Fruit fly (Drosophila melanogaster) whole organism, wandering third instar larva: ENCODE results near the gene Irp-1A.

Experiments
- Dfd ChIP-seq: fragments of >200 bp; optimal IDR thresholded peaks from 2 replicates; lab custom pipeline; 2017; ENCODE audit warnings: missing biosample characterization, missing genetic modification characterization
- GATAd ChIP-seq: sonication (Bioruptor generic); optimal IDR thresholded peaks from 2 replicates; lab custom pipeline; 2016; ENCODE audit warnings: missing biosample characterization, missing genetic modification characterization
- Hr78 ChIP-seq: fragments of >200 bp; optimal IDR thresholded peaks from 2 replicates; lab custom pipeline; 2017; ENCODE audit warnings: missing biosample characterization, missing genetic modification characterization
- Jra ChIP-seq: sonication (Bioruptor generic); optimal IDR thresholded peaks from 2 replicates; lab custom pipeline; 2016; ENCODE audit warnings: missing biosample characterization, missing genetic modification characterization
- N ChIP-seq: fragments of >200 bp; optimal IDR thresholded peaks from 2 replicates; lab custom pipeline; 2018; ENCODE audit warnings: missing biosample characterization, missing external identifiers, missing genetic modification characterization
- OdsH ChIP-seq: fragments of 200-800 bp; sonication (Bioruptor generic); optimal IDR thresholded peaks from 2 replicates; lab custom pipeline; 2016; ENCODE audit warnings: missing biosample characterization, mild to moderate bottlenecking, missing genetic modification characterization
- foxo ChIP-seq, 2 experiments: fragments of 200-800 bp; sonication (Bioruptor generic); optimal IDR thresholded peaks; 2 replicates in 1 of 2; 3 replicates in 1 of 2; lab custom pipeline; 2016 to 2017; ENCODE audit warnings: missing biosample characterization in 2 of 2, missing genetic modification characterization in 2 of 2
- fru ChIP-seq: fragments of 200-800 bp; sonication (Bioruptor generic); optimal IDR thresholded peaks from 3 replicates; lab custom pipeline; 2016; ENCODE audit warnings: missing biosample characterization, mild to moderate bottlenecking, missing genetic modification characterization
- h ChIP-seq: fragments of 200-800 bp; sonication (Bioruptor generic); optimal IDR thresholded peaks from 3 replicates; lab custom pipeline; 2016; ENCODE audit warnings: missing biosample characterization, mild to moderate bottlenecking, missing genetic modification characterization
- psq ChIP-seq: fragments of 200-800 bp; sonication (Bioruptor generic); optimal IDR thresholded peaks from 3 replicates; lab custom pipeline; 2017; ENCODE audit warnings: missing biosample characterization, mild to moderate bottlenecking, missing genetic modification characterization, moderate library complexity
- sage ChIP-seq: fragments of 200-800 bp; sonication (Bioruptor generic); optimal IDR thresholded peaks from 2 replicates; lab custom pipeline; 2016; ENCODE audit warnings: missing biosample characterization, mild to moderate bottlenecking, missing genetic modification characterization

DNA sequence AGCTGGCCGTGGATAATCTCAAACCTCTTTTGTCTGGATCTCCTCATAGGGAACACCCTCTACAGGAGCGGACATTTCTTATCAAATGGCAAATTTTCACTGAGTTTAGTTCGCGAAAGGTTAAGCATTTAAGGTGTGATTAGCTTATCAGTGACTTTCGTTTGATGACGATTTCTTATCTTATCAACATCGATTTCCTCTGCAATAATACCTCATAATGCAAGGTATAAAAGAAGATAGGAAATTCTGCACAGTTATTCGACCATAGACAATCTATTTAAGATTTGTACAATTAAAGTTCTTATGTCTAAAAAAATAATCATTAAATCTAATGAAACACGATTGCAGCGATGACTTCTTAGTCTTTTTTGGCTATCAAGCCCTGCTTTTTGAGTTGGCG is 9.4 kb upstream of the Irp-1A start, which contains the start of gene Takl2:
- TF ChIP-seq Jra (GFP tag; lab: Kevin White, UChicago) = no peak
- TF ChIP-seq foxo (GFP tag; optimal IDR thresholded peaks at IDR 0.05; lab: Kevin White, UChicago) = no peak
- TF ChIP-seq GATAd (GFP tag; lab: Kevin White, UChicago) = no peak
- no peak for TF ChIP-seq fru
- TF ChIP-seq N (GFP tag; lab: Kevin White, UChicago) = no peak
- TF ChIP-seq Dfd (GFP tag; lab: Kevin White, UChicago) = no peak
- TF ChIP-seq OdsH (GFP tag; lab: Kevin White, UChicago) = no peak
- TF ChIP-seq psq (GFP tag; lab: Kevin White, UChicago) = no peak
- TF ChIP-seq sage = no peak
- TF ChIP-seq h (GFP tag; lab: Kevin White, UChicago) = no peak
- no peak for TF ChIP-seq Hr78
